Fruit fly (Drosophila melanogaster) whole organism, prepupa: ENCODE measurements around the gene Bx.

Experiments used
- CG34406 ChIP-seq: fragments of 200-800 bp; sonication (Bioruptor generic); optimal IDR thresholded peaks from 3 replicates; lab custom pipeline; 2016; ENCODE audit warnings: missing biosample characterization, missing genetic modification characterization
- CG6276 ChIP-seq: fragments of 200-800 bp; sonication (Bioruptor generic); optimal IDR thresholded peaks from 2 replicates; lab custom pipeline; 2017; ENCODE audit warnings: missing biosample characterization, mild to moderate bottlenecking, missing genetic modification characterization
- CG9139 ChIP-seq: fragments of 200-800 bp; sonication (Bioruptor generic); optimal IDR thresholded peaks from 3 replicates; lab custom pipeline; 2017; ENCODE audit warnings: missing biosample characterization, mild to moderate bottlenecking, missing genetic modification characterization
- Eip75B ChIP-seq: fragments of 200-800 bp; sonication (Bioruptor generic); optimal IDR thresholded peaks from 3 replicates; lab custom pipeline; 2016; ENCODE audit warnings: missing biosample characterization, missing genetic modification characterization
- Ets96B ChIP-seq: fragments of 200-800 bp; optimal IDR thresholded peaks from 2 replicates; lab custom pipeline; 2019; ENCODE audit warnings: missing biosample characterization, mild to moderate bottlenecking, missing genetic modification characterization, moderate library complexity
- Gug ChIP-seq: fragments of 200-800 bp; sonication (Bioruptor generic); IDR thresholded peaks from 2 replicates; pipeline ENCODE4 v1.3.6; 2022; ENCODE audit warnings: missing biosample characterization, missing genetic modification characterization
- fd85E ChIP-seq: fragments of 200-800 bp; sonication (Bioruptor generic); optimal IDR thresholded peaks from 3 replicates; lab custom pipeline; 2016; ENCODE audit warnings: missing biosample characterization, missing genetic modification characterization

DNA sequence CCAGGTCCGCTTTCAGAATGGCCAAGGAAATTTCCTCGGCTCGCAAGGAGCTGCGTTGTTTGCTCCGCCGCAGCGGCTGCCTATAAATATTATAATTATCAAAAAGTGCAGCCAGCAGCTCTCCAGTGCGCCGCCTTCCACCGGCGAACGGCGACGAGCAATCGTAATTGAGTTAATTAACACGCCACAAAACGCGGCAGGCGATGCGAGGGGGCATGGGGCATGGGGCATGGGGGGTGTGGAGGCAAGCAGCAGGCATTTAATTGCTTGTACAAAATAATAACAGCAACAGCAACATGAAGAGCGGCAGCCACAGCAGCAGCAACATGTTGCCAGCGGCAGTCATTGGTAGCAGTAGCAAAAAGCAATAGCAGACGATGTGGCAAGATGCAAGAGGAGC is 35.5 kb downstream of the Bx start:
- TF ChIP-seq Eip75B (no peak), CG34406 (GFP tag; lab: Kevin White, UChicago) (no peak), Gug (GFP tag; lab: Robert Waterston, UW) (no peak), Ets96B (tag; lab: Kevin White, UChicago) (no peak), CG6276 (no peak), CG9139 (GFP tag; lab: Kevin White, UChicago) (no peak), fd85E (no peak)
